Fruit fly (Drosophila melanogaster) whole organism, embryonic: ENCODE results near the gene CG9372.

ENCODE experiments used
- CG13894 ChIP-seq: fragments of 200-800 bp; sonication (Bioruptor generic); optimal IDR thresholded peaks from 3 replicates; lab custom pipeline; 2018; ENCODE audit warnings: missing biosample characterization, mild to moderate bottlenecking, missing genetic modification characterization, moderate library complexity
- CG17328 ChIP-seq: fragments of 200-800 bp; sonication (Bioruptor generic); IDR thresholded peaks from 2 replicates; pipeline ENCODE4 v1.3.6; 2022; ENCODE audit warnings: missing biosample characterization, missing genetic modification characterization
- CG17361 ChIP-seq: fragments of 200-800 bp; sonication (Bioruptor generic); IDR thresholded peaks from 3 replicates; pipeline ENCODE4 v1.3.6; 2022; ENCODE audit warnings: missing biosample characterization, missing genetic modification characterization
- CG4854 ChIP-seq: fragments of 200-800 bp; sonication (Bioruptor generic); optimal IDR thresholded peaks from 2 replicates; lab custom pipeline; 2016; ENCODE audit warnings: missing biosample characterization, missing genetic modification characterization, inconsistent platforms
- CHES-1-like ChIP-seq: fragments of 200-800 bp; sonication (Bioruptor generic); optimal IDR thresholded peaks from 2 replicates; lab custom pipeline; 2016; ENCODE audit warnings: missing biosample characterization, missing genetic modification characterization
- D19B ChIP-seq: fragments of 200-800 bp; sonication (Bioruptor generic); optimal IDR thresholded peaks from 2 replicates; lab custom pipeline; 2017; ENCODE audit warnings: missing biosample characterization, mild to moderate bottlenecking, missing genetic modification characterization
- Dbx ChIP-seq: fragments of 200-800 bp; sonication (Bioruptor generic); IDR thresholded peaks from 3 replicates; pipeline ENCODE4 v1.3.6; 2022; ENCODE audit warnings: missing biosample characterization, missing genetic modification characterization
- Hey ChIP-seq: fragments of 200-800 bp; sonication (Bioruptor generic); optimal IDR thresholded peaks from 3 replicates; lab custom pipeline; 2018; ENCODE audit warnings: missing biosample characterization, mild to moderate bottlenecking, missing genetic modification characterization
- Lpt ChIP-seq: fragments of >200 bp; optimal IDR thresholded peaks from 2 replicates; lab custom pipeline; 2018; ENCODE audit warnings: missing biosample characterization, missing genetic modification characterization
- grau ChIP-seq: fragments of 200-800 bp; optimal IDR thresholded peaks from 3 replicates; lab custom pipeline; 2019; ENCODE audit warnings: missing biosample characterization, mild to moderate bottlenecking, missing genetic modification characterization, moderate library complexity
- kni ChIP-seq: fragments of 200-800 bp; sonication (Bioruptor generic); optimal IDR thresholded peaks from 3 replicates; lab custom pipeline; 2017; ENCODE audit warnings: mild to moderate bottlenecking, missing biosample characterization, missing genetic modification reagents, missing genetic modification characterization
- psq ChIP-seq: fragments of 200-800 bp; sonication (Bioruptor generic); optimal IDR thresholded peaks from 2 replicates; lab custom pipeline; 2017; ENCODE audit warnings: missing biosample characterization, missing genetic modification characterization
- vnd ChIP-seq: fragments of 200-800 bp; sonication (Bioruptor generic); IDR thresholded peaks from 3 replicates; pipeline ENCODE4 v1.3.6; 2022; ENCODE audit warnings: missing biosample characterization, missing genetic modification characterization; ENCODE audit not compliant: partially characterized antibody

DNA sequence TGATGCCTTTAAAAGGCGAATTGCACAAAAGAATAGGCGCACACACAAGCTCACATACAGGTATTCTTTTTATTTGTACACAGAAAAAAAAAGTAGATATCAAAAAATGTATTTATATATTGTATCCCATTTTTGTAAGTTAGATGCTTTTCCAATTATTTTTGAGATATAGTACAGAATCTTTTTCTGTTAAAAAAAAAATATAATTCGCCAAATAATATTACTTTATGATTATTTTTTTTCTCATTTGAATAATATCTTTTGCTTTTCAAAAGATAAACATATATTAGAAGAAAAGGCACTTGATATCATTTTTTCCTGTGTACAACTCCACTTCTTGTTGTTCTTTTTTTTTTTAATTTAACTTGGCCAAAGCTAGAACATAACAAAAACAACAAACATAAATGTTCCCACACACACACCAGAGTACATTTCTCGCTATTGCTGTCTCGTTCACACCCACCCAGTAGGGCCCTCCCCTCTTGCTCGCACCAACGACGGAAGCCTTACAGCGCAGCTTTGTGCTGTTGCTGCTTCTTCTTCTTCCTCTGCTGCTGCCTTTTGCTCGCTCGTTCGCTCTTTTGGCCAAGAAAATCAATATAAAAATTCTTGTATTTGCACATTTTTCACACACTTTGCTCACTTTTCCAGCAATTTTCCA, 28.9 kb downstream of the CG9372 start:
- TF ChIP-seq CG4854 (GFP tag; lab: Kevin White, UChicago) (no peak), psq (peak; percentile 85), Hey (tag; lab: Kevin White, UChicago) (no peak), grau (tag; lab: Kevin White, UChicago) (peak; percentile 77), Lpt (no peak), CHES-1-like (no peak), Dbx (GFP tag; lab: Robert Waterston, UW) (peak; percentile 70; the same call in 2 of the 3 replicates), kni (no peak), CG17328 (peak; percentile 43; the same call in 1 of the 2 replicates), CG17361 (GFP tag; lab: Robert Waterston, UW) (peak; percentile 96), D19B (GFP tag; lab: Kevin White, UChicago) (peak; percentile 62), CG13894 (peak; percentile 65), vnd (GFP tag; lab: Robert Waterston, UW) (no peak)
